Worm (Caenorhabditis elegans) whole organism, late embryonic: Measurements from ENCODE around the gene R12A1.3.

Source experiments
- ama-1 ChIP-seq: fragments of 150-350 bp; optimal IDR thresholded peaks from 2 replicates; lab custom pipeline; 2014
- nhr-11 ChIP-seq: fragments of 150-350 bp; optimal IDR thresholded peaks from 2 replicates; lab custom pipeline; 2014; ENCODE audit warnings: missing biosample characterization, missing genetic modification characterization
- pag-3 ChIP-seq: sonication (generic microtip); optimal IDR thresholded peaks from 2 replicates; lab custom pipeline; 2016; ENCODE audit warnings: missing compliant biosample characterization, missing genetic modification characterization, borderline replicate concordance
- pha-4 ChIP-seq: fragments of 150-350 bp; optimal IDR thresholded peaks from 2 replicates; lab custom pipeline; 2018; ENCODE audit warnings: missing biosample characterization, missing genetic modification reagents, missing genetic modification characterization
- ref-2 ChIP-seq: sonication (generic microtip); optimal IDR thresholded peaks from 2 replicates; lab custom pipeline; 2016; ENCODE audit warnings: missing genetic modification characterization, missing compliant biosample characterization
- sox-4 ChIP-seq: sonication (generic microtip); optimal IDR thresholded peaks from 2 replicates; lab custom pipeline; 2017; ENCODE audit warnings: mild to moderate bottlenecking, missing genetic modification characterization, inconsistent platforms, missing compliant biosample characterization
- unc-86 ChIP-seq: sonication (generic microtip); optimal IDR thresholded peaks from 2 replicates; lab custom pipeline; 2016; ENCODE audit warnings: missing genetic modification characterization, missing compliant biosample characterization

ce11 chrV:1466949-1467348 lies 41.4 kb upstream of the R12A1.3 start:
- TF ChIP-seq ama-1 (no peak), pha-4 (tag; lab: Kevin White, UChicago) (no peak), sox-4 (tag; lab: Kevin White, UChicago) (no peak), nhr-11 (tag; lab: Kevin White, UChicago) (no peak), unc-86 (tag; lab: Kevin White, UChicago) (no peak), ref-2 (tag; lab: Kevin White, UChicago) (no peak), pag-3 (tag; lab: Kevin White, UChicago) (no peak)
